Worm (Caenorhabditis elegans) whole organism, early embryonic: ENCODE measurements around the gene max-2.

Experiments used
- B0310.2 ChIP-seq: sonication (generic microtip); optimal IDR thresholded peaks from 2 replicates; lab custom pipeline; 2016; ENCODE audit warnings: mild to moderate bottlenecking, missing genetic modification characterization, missing compliant biosample characterization
- F13C5.2 ChIP-seq: sonication (generic microtip); optimal IDR thresholded peaks from 2 replicates; lab custom pipeline; 2017; ENCODE audit warnings: mild to moderate bottlenecking, missing genetic modification characterization, inconsistent platforms, missing compliant biosample characterization
- aly-1 ChIP-seq: sonication (generic microtip); optimal IDR thresholded peaks from 2 replicates; lab custom pipeline; 2016; ENCODE audit warnings: missing genetic modification characterization, missing compliant biosample characterization
- ama-1 ChIP-seq: fragments of 150-350 bp; optimal IDR thresholded peaks from 2 replicates; lab custom pipeline; 2014
- ceh-13 ChIP-seq: fragments of 200-800 bp; sonication (Bioruptor generic); optimal IDR thresholded peaks from 2 replicates; lab custom pipeline; 2018; ENCODE audit warnings: mild to moderate bottlenecking, missing genetic modification characterization, missing compliant biosample characterization
- ceh-36 ChIP-seq: sonication (generic microtip); optimal IDR thresholded peaks from 2 replicates; lab custom pipeline; 2016; ENCODE audit warnings: missing genetic modification characterization, inconsistent platforms, missing compliant biosample characterization
- ets-7 ChIP-seq: sonication (generic microtip); optimal IDR thresholded peaks from 2 replicates; lab custom pipeline; 2016; ENCODE audit warnings: missing genotype, missing genetic modification characterization, missing compliant biosample characterization
- flt-1 ChIP-seq: fragments of 200-800 bp; sonication (Bioruptor generic); IDR thresholded peaks from 2 replicates; pipeline ENCODE4 v1.3.6; 2022; ENCODE audit warnings: missing genetic modification characterization, missing compliant biosample characterization
- hmbx-1 ChIP-seq: sonication (generic microtip); optimal IDR thresholded peaks from 2 replicates; lab custom pipeline; 2016; ENCODE audit warnings: mild to moderate bottlenecking, missing genetic modification characterization, missing compliant biosample characterization
- hmg-4 ChIP-seq: fragments of 200-800 bp; sonication (Bioruptor generic); optimal IDR thresholded peaks from 2 replicates; lab custom pipeline; 2018; ENCODE audit warnings: mild to moderate bottlenecking, missing genetic modification characterization, missing compliant biosample characterization
- hnd-1 ChIP-seq: sonication (generic microtip); optimal IDR thresholded peaks from 2 replicates; lab custom pipeline; 2016; ENCODE audit warnings: missing genetic modification characterization, missing compliant biosample characterization
- pes-1 ChIP-seq: fragments of 200-800 bp; sonication (Bioruptor generic); IDR thresholded peaks from 2 replicates; pipeline ENCODE4 v1.3.6; 2022; ENCODE audit warnings: missing genetic modification reagents, missing genetic modification characterization, missing compliant biosample characterization
- scrt-1 ChIP-seq: fragments of 200-800 bp; sonication (Bioruptor generic); IDR thresholded peaks from 2 replicates; pipeline ENCODE4 v1.3.6; 2022; ENCODE audit warnings: missing genetic modification characterization, missing compliant biosample characterization
- sea-1 ChIP-seq: fragments of 200-800 bp; sonication (Bioruptor generic); conservative IDR thresholded peaks from 2 replicates; pipeline ENCODE4 v1.3.6; 2022; ENCODE audit warnings: missing genetic modification characterization, missing compliant biosample characterization
- tbx-11 ChIP-seq: fragments of 200-800 bp; sonication (Bioruptor generic); IDR thresholded peaks from 2 replicates; pipeline ENCODE4 v1.3.6; 2022; ENCODE audit warnings: missing genetic modification characterization, missing compliant biosample characterization
- tbx-37 ChIP-seq: fragments of 200-800 bp; sonication (Bioruptor generic); conservative IDR thresholded peaks from 2 replicates; pipeline ENCODE4 v1.3.6; 2022; ENCODE audit warnings: missing genetic modification reagents, missing genetic modification characterization, missing compliant biosample characterization
- tra-4 ChIP-seq: sonication (generic microtip); optimal IDR thresholded peaks from 2 replicates; lab custom pipeline; 2017; ENCODE audit warnings: missing genetic modification characterization, missing compliant biosample characterization

max-2 gene

ce11 chrII:13004160-13004871 is 21.3 kb downstream of the max-2 start:
- TF ChIP-seq ets-7 (tag; lab: Kevin White, UChicago): no peak
- no peak for TF ChIP-seq pes-1 (GFP tag; lab: Robert Waterston, UW)
- no peak for TF ChIP-seq tra-4 (tag; lab: Kevin White, UChicago)
- TF ChIP-seq aly-1 (tag; lab: Kevin White, UChicago): no peak
- TF ChIP-seq B0310.2 (tag; lab: Kevin White, UChicago): no peak
- no peak for TF ChIP-seq flt-1 (GFP tag; lab: Robert Waterston, UW)
- no peak for TF ChIP-seq hmbx-1 (tag; lab: Kevin White, UChicago)

ce11 chrII:13003244-13003643 is 22.4 kb downstream of the max-2 start:
- no peak for TF ChIP-seq ceh-13
- TF ChIP-seq scrt-1 (GFP tag; lab: Robert Waterston, UW): no peak
- TF ChIP-seq B0310.2 (tag; lab: Kevin White, UChicago): no peak

ce11 chrII:13000753-13001152 is 24.9 kb downstream of the max-2 start, which contains the start of gene Y38F1A.8:
TSS of gene Y38F1A.8 (minus strand) at chrII:13000853.
- TF ChIP-seq ama-1 (lab: Kevin White, UChicago): no peak
- no peak for TF ChIP-seq tbx-11 (GFP tag; lab: Robert Waterston, UW)
- no peak for TF ChIP-seq flt-1 (GFP tag; lab: Robert Waterston, UW)
- no peak for TF ChIP-seq ceh-36 (tag; lab: Kevin White, UChicago)
- no peak for TF ChIP-seq hnd-1 (tag; lab: Kevin White, UChicago)
- no peak for TF ChIP-seq B0310.2 (tag; lab: Kevin White, UChicago)
- TF ChIP-seq sea-1 (GFP tag; lab: Robert Waterston, UW): no peak
- TF ChIP-seq scrt-1 (GFP tag; lab: Robert Waterston, UW): no peak

- TF ChIP-seq tbx-37 (GFP tag; lab: Robert Waterston, UW): no peak
- no peak for TF ChIP-seq F13C5.2 (tag; lab: Kevin White, UChicago)
- TF ChIP-seq tbx-11 (GFP tag; lab: Robert Waterston, UW): no peak
- no peak for TF ChIP-seq ceh-36 (tag; lab: Kevin White, UChicago)
Observed at ce11 chrII:12997413-12997812, 28.2 kb downstream of the max-2 start, which contains the start of gene Y38F1A.7. TSS of gene Y38F1A.7 (minus strand) at chrII:12997804.

ce11 chrII:12996249-12996648 is 29.4 kb downstream of the max-2 start, which contains the start of gene hphd-1:
TSS of gene hphd-1 (minus strand) at chrII:12996571.
- no peak for TF ChIP-seq B0310.2 (tag; lab: Kevin White, UChicago)
- no peak for TF ChIP-seq ets-7 (tag; lab: Kevin White, UChicago)
- TF ChIP-seq sea-1 (GFP tag; lab: Robert Waterston, UW): no peak
- TF ChIP-seq hnd-1 (tag; lab: Kevin White, UChicago): no peak
- no peak for TF ChIP-seq pes-1 (GFP tag; lab: Robert Waterston, UW)
- TF ChIP-seq F13C5.2 (tag; lab: Kevin White, UChicago): no peak
- no peak for TF ChIP-seq ceh-13
- no peak for TF ChIP-seq flt-1 (GFP tag; lab: Robert Waterston, UW)
- no peak for TF ChIP-seq ama-1 (lab: Kevin White, UChicago)
- no peak for TF ChIP-seq ceh-36 (tag; lab: Kevin White, UChicago)
- no peak for TF ChIP-seq tra-4 (tag; lab: Kevin White, UChicago)

- TF ChIP-seq ets-7 (tag; lab: Kevin White, UChicago): no peak
- TF ChIP-seq tra-4 (tag; lab: Kevin White, UChicago): no peak
- no peak for TF ChIP-seq aly-1 (tag; lab: Kevin White, UChicago)
- TF ChIP-seq F13C5.2 (tag; lab: Kevin White, UChicago): no peak
- no peak for TF ChIP-seq ceh-36 (tag; lab: Kevin White, UChicago)
- TF ChIP-seq pes-1 (GFP tag; lab: Robert Waterston, UW): no peak
- TF ChIP-seq sea-1 (GFP tag; lab: Robert Waterston, UW): no peak
Observed at ce11 chrII:12995322-12995721, 30.3 kb downstream of the max-2 start.

- TF ChIP-seq ets-7 (tag; lab: Kevin White, UChicago): no peak
- no peak for TF ChIP-seq tbx-37 (GFP tag; lab: Robert Waterston, UW)
- no peak for TF ChIP-seq F13C5.2 (tag; lab: Kevin White, UChicago)
- no peak for TF ChIP-seq hmg-4 (GFP tag; lab: Kevin White, UChicago)
- TF ChIP-seq aly-1 (tag; lab: Kevin White, UChicago): no peak
- TF ChIP-seq flt-1 (GFP tag; lab: Robert Waterston, UW): no peak
- no peak for TF ChIP-seq hnd-1 (tag; lab: Kevin White, UChicago)
- no peak for TF ChIP-seq tbx-11 (GFP tag; lab: Robert Waterston, UW)
- no peak for TF ChIP-seq sea-1 (GFP tag; lab: Robert Waterston, UW)
- no peak for TF ChIP-seq ceh-13
- no peak for TF ChIP-seq tra-4 (tag; lab: Kevin White, UChicago)
- no peak for TF ChIP-seq ama-1 (lab: Kevin White, UChicago)
- TF ChIP-seq ceh-36 (tag; lab: Kevin White, UChicago): no peak
Observed at ce11 chrII:12994009-12994788, 31.4 kb downstream of the max-2 start.
